Fruit fly (Drosophila melanogaster): ENCODE measurements around the gene CG15269.
A peak's percentile ranks its signal among the peaks of the same experiment; 100 is the strongest.

The CG15269 gene

DNA sequence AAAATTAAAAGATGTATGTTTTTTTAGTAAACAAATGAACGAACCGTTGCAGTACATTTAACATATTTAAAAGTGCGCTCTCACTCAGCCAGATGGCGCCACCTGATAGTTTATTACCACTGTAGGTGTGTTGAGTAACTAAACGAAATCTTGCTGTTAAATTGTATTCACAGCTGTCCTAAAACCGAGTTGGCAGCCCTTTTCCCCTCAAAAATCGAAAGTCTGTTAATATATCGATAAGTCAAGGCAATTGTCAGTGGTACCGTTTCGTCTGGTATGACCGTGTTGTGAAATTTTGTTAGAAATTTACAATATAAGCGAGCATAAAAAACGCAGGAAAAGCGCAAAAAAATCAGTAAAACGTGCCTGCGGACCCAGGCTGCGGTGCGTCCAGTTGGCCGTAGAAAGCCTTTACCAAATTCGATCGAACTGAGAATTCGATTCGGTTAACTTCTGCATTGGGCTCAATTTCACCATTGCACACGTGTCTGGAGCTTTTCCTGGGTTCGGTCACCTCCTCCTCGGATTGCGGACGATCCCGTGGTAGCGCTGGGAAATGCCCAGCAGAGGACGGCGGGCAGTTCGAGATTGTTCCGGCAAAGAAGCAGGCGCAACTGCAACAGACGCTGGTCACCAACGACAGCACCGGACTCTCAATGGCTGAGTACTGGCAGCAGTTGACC is 4.2 kb downstream of the CG15269 start, which contains the start of gene stc (continued):
- peak; percentile 41 for TF ChIP-seq tx (GFP tag; optimal IDR thresholded peaks at IDR 0.05)
- peak; percentile 78 for TF ChIP-seq dm (GFP tag; optimal IDR thresholded peaks at IDR 0.05)
- no peak for TF ChIP-seq CG12942 (GFP tag; optimal IDR thresholded peaks at IDR 0.05)
- TF ChIP-seq fd64A (GFP tag; optimal IDR thresholded peaks at IDR 0.05): no peak
- peak; percentile 75 for TF ChIP-seq amos (GFP tag; IDR thresholded peaks at IDR 0.05; ENCODE audit: partially characterized antibody)
- TF ChIP-seq CG3995 (GFP tag; optimal IDR thresholded peaks at IDR 0.05): peak; percentile 35
- TF ChIP-seq row (GFP tag; IDR thresholded peaks at IDR 0.05): peak; percentile 43; the same call in 1 of the 3 replicates
- TF ChIP-seq dmrt99B (tag; optimal IDR thresholded peaks at IDR 0.05): no peak
- TF ChIP-seq CG11398 (GFP tag; optimal IDR thresholded peaks at IDR 0.05): peak; percentile 20
- no peak for TF ChIP-seq abd-A (tag; optimal IDR thresholded peaks at IDR 0.05)
- peak; percentile 18 for TF ChIP-seq ftz-f1 (GFP tag; optimal IDR thresholded peaks at IDR 0.05)
- no peak for TF ChIP-seq gcm (GFP tag; optimal IDR thresholded peaks at IDR 0.05)
- no peak for TF ChIP-seq ara (GFP tag; IDR thresholded peaks at IDR 0.05)
- no peak for TF ChIP-seq so (GFP tag; IDR thresholded peaks at IDR 0.05)
- 0 out of 2 replicates have a peak, but pooled peaks have one; percentile 21 for TF ChIP-seq aop (GFP tag; IDR thresholded peaks at IDR 0.05)
- TF ChIP-seq gem (tag; optimal IDR thresholded peaks at IDR 0.05): no peak
- no peak for TF ChIP-seq CG7357 (GFP tag; IDR thresholded peaks at IDR 0.05)
- TF ChIP-seq ATbp (GFP tag; optimal IDR thresholded peaks at IDR 0.05): no peak
- peak; percentile 66 for TF ChIP-seq Mad (GFP tag; optimal IDR thresholded peaks at IDR 0.05)
- peak; percentile 61 for TF ChIP-seq B-H2 (GFP tag; optimal IDR thresholded peaks at IDR 0.05)
- TF ChIP-seq Lim3 (GFP tag; IDR thresholded peaks at IDR 0.05): no peak
- no peak for TF ChIP-seq CG3838 (GFP tag; optimal IDR thresholded peaks at IDR 0.05)
- peak; percentile 55; the same call in 2 of the 3 replicates for TF ChIP-seq Doc3 (GFP tag; IDR thresholded peaks at IDR 0.05; ENCODE audit: partially characterized antibody)
- TF ChIP-seq CG15601 (tag; optimal IDR thresholded peaks at IDR 0.05): no peak
- TF ChIP-seq tap (tag; optimal IDR thresholded peaks at IDR 0.05): no peak

DNA sequence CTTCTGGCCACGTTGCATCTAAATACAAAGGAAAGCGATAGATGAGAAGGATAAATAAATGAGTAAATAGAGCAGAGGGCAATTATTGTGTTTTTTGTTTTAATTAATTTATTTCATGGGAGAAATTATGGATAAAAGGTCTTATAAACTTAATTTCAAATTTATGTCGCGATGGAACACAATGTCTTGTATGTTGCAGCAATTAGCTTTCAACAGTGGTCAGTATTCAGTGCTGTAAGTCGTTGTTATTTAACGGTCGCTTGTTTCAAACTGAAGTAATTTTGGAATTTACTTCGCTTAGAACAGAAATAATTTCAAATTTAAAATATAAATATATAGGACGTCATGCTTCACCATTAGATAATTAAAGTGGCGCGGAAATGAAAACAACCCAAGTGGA is 8.8 kb downstream of the CG15269 start:
- TF ChIP-seq rib (GFP tag; IDR thresholded peaks at IDR 0.05): no peak
- no peak for TF ChIP-seq CG4404 (GFP tag; IDR thresholded peaks at IDR 0.05)
- TF ChIP-seq bsh (GFP tag; optimal IDR thresholded peaks at IDR 0.05): no peak
- peak; percentile 96 for TF ChIP-seq CG18011 (GFP tag; optimal IDR thresholded peaks at IDR 0.05)
- no peak for TF ChIP-seq Gsc (GFP tag; IDR thresholded peaks at IDR 0.05)
- no peak for TF ChIP-seq gcm (GFP tag; optimal IDR thresholded peaks at IDR 0.05)
- no peak for TF ChIP-seq CG7928 (GFP tag; optimal IDR thresholded peaks at IDR 0.05)
- no peak for TF ChIP-seq Vsx1 (GFP tag; optimal IDR thresholded peaks at IDR 0.05)
- TF ChIP-seq Hr51 (GFP tag; optimal IDR thresholded peaks at IDR 0.05): no peak
- no peak for TF ChIP-seq Jarid2 (GFP tag; optimal IDR thresholded peaks at IDR 0.05)
- no peak for TF ChIP-seq CG31388 (GFP tag; optimal IDR thresholded peaks at IDR 0.05)
- no peak for TF ChIP-seq Hey (tag; optimal IDR thresholded peaks at IDR 0.05)
- TF ChIP-seq CG8359 (GFP tag; optimal IDR thresholded peaks at IDR 0.05; ENCODE audit: borderline replicate concordance): no peak
- no peak for TF ChIP-seq chn (GFP tag; optimal IDR thresholded peaks at IDR 0.05)
- no peak for TF ChIP-seq grn (GFP tag; optimal IDR thresholded peaks at IDR 0.05)
- TF ChIP-seq crol (GFP tag; IDR thresholded peaks at IDR 0.05): no peak
- TF ChIP-seq CG6813 (GFP tag; optimal IDR thresholded peaks at IDR 0.05): no peak
- no peak for TF ChIP-seq nau (GFP tag; optimal IDR thresholded peaks at IDR 0.05)
- no peak for TF ChIP-seq CG11093 (GFP tag; IDR thresholded peaks at IDR 0.05)
- TF ChIP-seq HLHmδ (GFP tag; optimal IDR thresholded peaks at IDR 0.05): no peak
- no peak for TF ChIP-seq ttk (GFP tag; IDR thresholded peaks at IDR 0.05)
- no peak for TF ChIP-seq usp (GFP tag; optimal IDR thresholded peaks at IDR 0.05)
- no peak for TF ChIP-seq CG18476 (GFP tag; optimal IDR thresholded peaks at IDR 0.05)
- TF ChIP-seq run (tag; optimal IDR thresholded peaks at IDR 0.05): no peak
- no peak for TF ChIP-seq eve (GFP tag; optimal IDR thresholded peaks at IDR 0.05)
- TF ChIP-seq slou (GFP tag; optimal IDR thresholded peaks at IDR 0.05): no peak
- TF ChIP-seq CG4424 (GFP tag; optimal IDR thresholded peaks at IDR 0.05): peak; percentile 9
